Worm (Caenorhabditis elegans) whole organism, young adult: ENCODE measurements around the gene Y57E12AL.2.

Experiments used
- B0035.1 ChIP-seq: sonication (generic microtip); optimal IDR thresholded peaks from 2 replicates; lab custom pipeline; 2016; ENCODE audit warnings: missing genetic modification characterization, mild to moderate bottlenecking, missing compliant biosample characterization, missing genotype, missing genetic modification reagents
- F33H1.4 ChIP-seq: fragments of 200-800 bp; sonication (Bioruptor generic); IDR thresholded peaks from 2 replicates; pipeline ENCODE4 v1.3.6; 2022; ENCODE audit warnings: missing genetic modification reagents, missing genetic modification characterization, missing compliant biosample characterization
- F49E8.2 ChIP-seq: sonication (generic microtip); optimal IDR thresholded peaks from 3 replicates; lab custom pipeline; 2017; ENCODE audit warnings: missing genetic modification characterization, mild to moderate bottlenecking, missing compliant biosample characterization, antibody characterized with exemption, moderate library complexity; ENCODE audit not compliant: insufficient read depth
- F57C9.4 ChIP-seq: sonication (generic microtip); optimal IDR thresholded peaks from 2 replicates; lab custom pipeline; 2017; ENCODE audit warnings: mild to moderate bottlenecking, missing genetic modification characterization, missing compliant biosample characterization
- K11D2.4 ChIP-seq: fragments of 200-800 bp; sonication (Bioruptor generic); IDR thresholded peaks from 2 replicates; pipeline ENCODE4 v1.3.6; 2022; ENCODE audit warnings: missing genetic modification reagents, missing genetic modification characterization, missing compliant biosample characterization
- Y53G8AR.9 ChIP-seq: fragments of 200-800 bp; sonication (Bioruptor generic); conservative IDR thresholded peaks from 2 replicates; pipeline ENCODE4 v1.3.6; 2022; ENCODE audit warnings: missing genetic modification reagents, missing genetic modification characterization, missing compliant biosample characterization
- Y79H2A.3 ChIP-seq: fragments of 200-800 bp; sonication (Bioruptor generic); conservative IDR thresholded peaks from 2 replicates; pipeline ENCODE4 v1.3.6; 2022; ENCODE audit warnings: missing genetic modification reagents, missing genetic modification characterization, missing compliant biosample characterization
- atf-7 ChIP-seq: sonication (generic microtip); optimal IDR thresholded peaks from 2 replicates; lab custom pipeline; 2017; ENCODE audit warnings: mild to moderate bottlenecking, missing genetic modification characterization, missing compliant biosample characterization
- athp-1 ChIP-seq: sonication (generic microtip); optimal IDR thresholded peaks from 2 replicates; lab custom pipeline; 2017; ENCODE audit warnings: mild to moderate bottlenecking, missing genetic modification characterization, missing compliant biosample characterization
- attf-6 ChIP-seq: fragments of 200-800 bp; sonication (Bioruptor generic); IDR thresholded peaks from 2 replicates; pipeline ENCODE4 v1.3.6; 2022; ENCODE audit warnings: missing genetic modification reagents, missing genetic modification characterization, missing compliant biosample characterization
- bed-1 ChIP-seq: fragments of 200-800 bp; sonication (Bioruptor generic); IDR thresholded peaks from 2 replicates; pipeline ENCODE4 v1.3.6; 2022; ENCODE audit warnings: missing genetic modification reagents, missing genetic modification characterization, missing compliant biosample characterization
- ccch-3 ChIP-seq: fragments of 200-800 bp; sonication (Bioruptor generic); optimal IDR thresholded peaks from 2 replicates; lab custom pipeline; 2018; ENCODE audit warnings: mild to moderate bottlenecking, missing genetic modification characterization, missing compliant biosample characterization
- cebp-1 ChIP-seq, 2 experiments: fragments of 200-800 bp in 1 of 2; sonication (Bioruptor generic) in 1 of 2; sonication (generic microtip) in 1 of 2; IDR thresholded peaks in 1 of 2; optimal IDR thresholded peaks in 1 of 2; 2 replicates each; pipeline versions ENCODE4 v1.3.6 to Lab custom; 2017 to 2022; ENCODE audit warnings: missing compliant biosample characterization in 2 of 2, missing genetic modification characterization in 2 of 2, mild to moderate bottlenecking in 1 of 2, missing genetic modification reagents in 1 of 2, moderate library complexity in 1 of 2
- ceh-27 ChIP-seq: fragments of 200-800 bp; sonication (Bioruptor generic); optimal IDR thresholded peaks from 2 replicates; lab custom pipeline; 2018; ENCODE audit warnings: mild to moderate bottlenecking, missing genetic modification characterization, moderate library complexity, missing compliant biosample characterization
- ceh-79 ChIP-seq: sonication (generic microtip); optimal IDR thresholded peaks from 2 replicates; lab custom pipeline; 2017; ENCODE audit warnings: mild to moderate bottlenecking, missing genetic modification characterization, missing compliant biosample characterization
- chd-7 ChIP-seq: sonication (generic microtip); optimal IDR thresholded peaks from 2 replicates; lab custom pipeline; 2016; ENCODE audit warnings: mild to moderate bottlenecking, missing genetic modification characterization, moderate library complexity, missing compliant biosample characterization
- dpff-1 ChIP-seq: sonication (generic microtip); optimal IDR thresholded peaks from 2 replicates; lab custom pipeline; 2017; ENCODE audit warnings: mild to moderate bottlenecking, missing genetic modification characterization, missing compliant biosample characterization
- efl-1 ChIP-seq: fragments of 150-350 bp; optimal IDR thresholded peaks from 2 replicates; lab custom pipeline; 2014; ENCODE audit warnings: missing biosample characterization, missing genetic modification reagents, missing genetic modification characterization
- egl-18 ChIP-seq: fragments of 200-800 bp; sonication (Bioruptor generic); IDR thresholded peaks from 2 replicates; pipeline ENCODE4 v1.3.6; 2022; ENCODE audit warnings: missing genetic modification reagents, missing genetic modification characterization, missing compliant biosample characterization
- egl-44 ChIP-seq: fragments of 200-800 bp; sonication (Bioruptor generic); IDR thresholded peaks from 2 replicates; pipeline ENCODE4 v1.3.6; 2022; ENCODE audit warnings: missing genetic modification reagents, missing genetic modification characterization, missing compliant biosample characterization
- egrh-3 ChIP-seq: fragments of 200-800 bp; sonication (Bioruptor generic); IDR thresholded peaks from 2 replicates; pipeline ENCODE4 v1.3.6; 2022; ENCODE audit warnings: missing genetic modification reagents, missing genetic modification characterization, missing compliant biosample characterization
- ekl-4 ChIP-seq: fragments of 200-800 bp; sonication (Bioruptor generic); IDR thresholded peaks from 2 replicates; pipeline ENCODE4 v1.3.6; 2022; ENCODE audit warnings: missing genetic modification reagents, missing genetic modification characterization, missing compliant biosample characterization
- fkh-3 ChIP-seq: sonication (generic microtip); optimal IDR thresholded peaks from 2 replicates; lab custom pipeline; 2016; ENCODE audit warnings: mild to moderate bottlenecking, missing genetic modification characterization, missing compliant biosample characterization
- him-1 ChIP-seq: sonication (generic microtip); optimal IDR thresholded peaks from 2 replicates; lab custom pipeline; 2016; ENCODE audit warnings: missing genotype, missing genetic modification reagents, missing genetic modification characterization, missing compliant biosample characterization
- hlh-12 ChIP-seq: sonication (generic microtip); optimal IDR thresholded peaks from 2 replicates; lab custom pipeline; 2016; ENCODE audit warnings: missing genetic modification characterization, missing compliant biosample characterization
- hrde-1 ChIP-seq: sonication (generic microtip); optimal IDR thresholded peaks from 2 replicates; lab custom pipeline; 2016; ENCODE audit warnings: missing genetic modification characterization, mild to moderate bottlenecking, missing compliant biosample characterization, moderate library complexity, missing genotype, missing genetic modification reagents, borderline replicate concordance
- hsf-1 ChIP-seq: fragments of 200-800 bp; sonication (Bioruptor generic); IDR thresholded peaks from 2 replicates; pipeline ENCODE4 v1.3.6; 2022; ENCODE audit warnings: missing genetic modification reagents, missing genetic modification characterization, missing compliant biosample characterization
- lag-1 ChIP-seq: fragments of 200-800 bp; sonication (Bioruptor generic); IDR thresholded peaks from 2 replicates; pipeline ENCODE4 v1.3.6; 2022; ENCODE audit warnings: missing genetic modification reagents, missing genetic modification characterization, missing compliant biosample characterization
- lir-1 ChIP-seq: fragments of 200-800 bp; sonication (Bioruptor generic); conservative IDR thresholded peaks from 2 replicates; pipeline ENCODE4 v1.3.6; 2022; ENCODE audit warnings: missing genetic modification reagents, missing genetic modification characterization, missing compliant biosample characterization
- lsl-1 ChIP-seq: fragments of 200-800 bp; sonication (Bioruptor generic); optimal IDR thresholded peaks from 2 replicates; lab custom pipeline; 2018; ENCODE audit warnings: mild to moderate bottlenecking, missing genetic modification characterization, moderate library complexity, missing compliant biosample characterization
- madf-8 ChIP-seq: fragments of 200-800 bp; sonication (Bioruptor generic); conservative IDR thresholded peaks from 2 replicates; pipeline ENCODE4 v1.3.6; 2022; ENCODE audit warnings: missing genetic modification reagents, missing genetic modification characterization, missing compliant biosample characterization
- mcd-1 ChIP-seq: fragments of 200-800 bp; sonication (Bioruptor generic); IDR thresholded peaks from 2 replicates; pipeline ENCODE4 v1.3.6; 2022; ENCODE audit warnings: missing genetic modification reagents, missing genetic modification characterization, missing compliant biosample characterization
- mxl-1 ChIP-seq: sonication (generic microtip); optimal IDR thresholded peaks from 2 replicates; lab custom pipeline; 2016; ENCODE audit warnings: missing genetic modification characterization, missing compliant biosample characterization
- nfya-2 ChIP-seq: fragments of 200-800 bp; sonication (Bioruptor generic); IDR thresholded peaks from 2 replicates; pipeline ENCODE4 v1.3.6; 2022; ENCODE audit warnings: missing genetic modification reagents, missing genetic modification characterization, missing compliant biosample characterization
- nhr-27 ChIP-seq: fragments of 200-800 bp; sonication (Bioruptor generic); optimal IDR thresholded peaks from 2 replicates; lab custom pipeline; 2018; ENCODE audit warnings: mild to moderate bottlenecking, missing genetic modification characterization, moderate library complexity, missing compliant biosample characterization
- rec-8 ChIP-seq, 2 experiments: sonication (generic microtip); optimal IDR thresholded peaks; 2 replicates each; lab custom pipeline; 2016; ENCODE audit warnings: mild to moderate bottlenecking in 2 of 2, missing genetic modification characterization in 2 of 2, missing genetic modification reagents in 2 of 2, missing genotype in 2 of 2, missing biosample characterization in 1 of 2, missing compliant biosample characterization in 1 of 2, moderate library complexity in 1 of 2
- rpc-1 ChIP-seq, 2 experiments: fragments of 150-350 bp in 1 of 2; sonication (generic microtip) in 1 of 2; optimal IDR thresholded peaks; 2 replicates each; lab custom pipeline; 2014 to 2018; ENCODE audit warnings: missing biosample characterization in 1 of 2, missing genetic modification characterization in 1 of 2, missing genetic modification reagents in 1 of 2, missing genotype in 1 of 2
- sptf-2 ChIP-seq: fragments of 200-800 bp; sonication (Bioruptor generic); optimal IDR thresholded peaks from 2 replicates; lab custom pipeline; 2018; ENCODE audit warnings: mild to moderate bottlenecking, missing genetic modification characterization, missing compliant biosample characterization
- tbx-9 ChIP-seq: sonication (generic microtip); optimal IDR thresholded peaks from 2 replicates; lab custom pipeline; 2016; ENCODE audit warnings: borderline replicate concordance, missing genetic modification characterization, inconsistent platforms, missing compliant biosample characterization
- unc-130 ChIP-seq: sonication (generic microtip); optimal IDR thresholded peaks from 2 replicates; lab custom pipeline; 2016; ENCODE audit warnings: missing genetic modification reagents, missing genetic modification characterization, missing compliant biosample characterization
- xnd-1 ChIP-seq: sonication (generic microtip); optimal IDR thresholded peaks from 2 replicates; lab custom pipeline; 2016; ENCODE audit warnings: missing genotype, missing genetic modification reagents, missing genetic modification characterization, missing compliant biosample characterization
- ztf-26 ChIP-seq: sonication (generic microtip); optimal IDR thresholded peaks from 2 replicates; lab custom pipeline; 2017; ENCODE audit warnings: missing genetic modification characterization, missing compliant biosample characterization
- ztf-6 ChIP-seq: fragments of 200-800 bp; sonication (Bioruptor generic); IDR thresholded peaks from 2 replicates; pipeline ENCODE4 v1.3.6; 2022; ENCODE audit warnings: missing genetic modification reagents, missing genetic modification characterization, missing compliant biosample characterization

Gene Y57E12AL.2

ce11 chrV:7078765-7079164 is 20.9 kb downstream of the Y57E12AL.2 start:
- TF ChIP-seq Y53G8AR.9 (GFP tag; lab: Robert Waterston, UW) = 0 out of 2 replicates have a peak, but pooled peaks have one; percentile 13
- TF ChIP-seq egl-18 (GFP tag; lab: Robert Waterston, UW) = no peak

ce11 chrV:7079388-7079787 is 21.5 kb downstream of the Y57E12AL.2 start:
- TF ChIP-seq ztf-26 (tag; lab: Kevin White, UChicago) (no peak), hsf-1 (no peak; the same call in 1 of the 2 replicates), chd-7 (no peak), mxl-1 (tag; lab: Kevin White, UChicago) (no peak), lir-1 (GFP tag; lab: Robert Waterston, UW) (no peak), F49E8.2 (tag; lab: Kevin White, UChicago) (no peak), egl-18 (GFP tag; lab: Robert Waterston, UW) (no peak), atf-7 (tag; lab: Kevin White, UChicago) (no peak), egrh-3 (GFP tag; lab: Robert Waterston, UW) (no peak), ekl-4 (GFP tag; lab: Robert Waterston, UW) (no peak), nfya-2 (GFP tag; lab: Robert Waterston, UW) (no peak), dpff-1 (tag; lab: Kevin White, UChicago) (no peak), tbx-9 (tag; lab: Kevin White, UChicago) (no peak), Y79H2A.3 (no peak), F33H1.4 (GFP tag; lab: Robert Waterston, UW) (no peak)

- no peak for TF ChIP-seq madf-8 (GFP tag; lab: Robert Waterston, UW)
- peak; percentile 13 for TF ChIP-seq ceh-27
- TF ChIP-seq attf-6 (GFP tag; lab: Robert Waterston, UW) = no peak
- no peak for TF ChIP-seq rpc-1 (optimal IDR thresholded peaks at IDR 0.05; lab: Kevin White, UChicago)
- TF ChIP-seq rpc-1 (tag; optimal IDR thresholded peaks at IDR 0.05; lab: Kevin White, UChicago) = no peak
- no peak for TF ChIP-seq tbx-9 (tag; lab: Kevin White, UChicago)
- TF ChIP-seq him-1 (tag; lab: Kevin White, UChicago) = peak; percentile 9
- no peak for TF ChIP-seq xnd-1
- no peak for TF ChIP-seq ceh-79 (tag; lab: Kevin White, UChicago)
- peak; percentile 16 for TF ChIP-seq lsl-1
- no peak for TF ChIP-seq lag-1
- no peak for TF ChIP-seq B0035.1 (tag; lab: Kevin White, UChicago)
- TF ChIP-seq ztf-6 = no peak
- no peak for TF ChIP-seq fkh-3 (tag; lab: Kevin White, UChicago)
- peak; percentile 79 for TF ChIP-seq efl-1
- TF ChIP-seq mcd-1 (GFP tag; lab: Robert Waterston, UW) = peak; percentile 66
- TF ChIP-seq hlh-12 = no peak
- TF ChIP-seq F49E8.2 (tag; lab: Kevin White, UChicago) = no peak
- TF ChIP-seq hrde-1 = no peak
- TF ChIP-seq ccch-3 (GFP tag; lab: Kevin White, UChicago) = no peak
- 0 out of 2 replicates have a peak, but pooled peaks have one; percentile 27 for TF ChIP-seq K11D2.4 (GFP tag; lab: Robert Waterston, UW)
- no peak for TF ChIP-seq sptf-2 (GFP tag; lab: Kevin White, UChicago)
- TF ChIP-seq egl-44 (GFP tag; lab: Robert Waterston, UW) = no peak
- TF ChIP-seq rec-8 (tag; optimal IDR thresholded peaks at IDR 0.05; lab: Kevin White, UChicago) = peak in 1 of 2 experiments; percentile 16
- no peak for TF ChIP-seq nhr-27 (tag; lab: Kevin White, UChicago)
- TF ChIP-seq athp-1 (tag; lab: Kevin White, UChicago) = no peak
- TF ChIP-seq cebp-1 (GFP tag; IDR thresholded peaks at IDR 0.05; lab: Robert Waterston, UW) = no peak
- TF ChIP-seq cebp-1 (tag; optimal IDR thresholded peaks at IDR 0.05; lab: Kevin White, UChicago) = peak; percentile 70
- no peak for TF ChIP-seq F57C9.4 (tag; lab: Kevin White, UChicago)
- TF ChIP-seq unc-130 (GFP tag; lab: Kevin White, UChicago) = peak; percentile 56
- no peak for TF ChIP-seq bed-1
- TF ChIP-seq Y79H2A.3 = no peak
- no peak for TF ChIP-seq Y53G8AR.9 (GFP tag; lab: Robert Waterston, UW)
Observed at ce11 chrV:7084612-7085139, 26.8 kb downstream of the Y57E12AL.2 start, which contains the start of gene mys-1. TSS of gene mys-1 (minus strand) at chrV:7084662.
